Worm (Caenorhabditis elegans) whole organism, early embryonic: ENCODE data around the gene praf-3.
A peak's percentile ranks its signal among the peaks of the same experiment; 100 is the strongest.

Source experiments
- B0310.2 ChIP-seq: sonication (generic microtip); optimal IDR thresholded peaks from 2 replicates; lab custom pipeline; 2016; ENCODE audit warnings: mild to moderate bottlenecking, missing genetic modification characterization, missing compliant biosample characterization
- F13C5.2 ChIP-seq: sonication (generic microtip); optimal IDR thresholded peaks from 2 replicates; lab custom pipeline; 2017; ENCODE audit warnings: mild to moderate bottlenecking, missing genetic modification characterization, inconsistent platforms, missing compliant biosample characterization
- aly-1 ChIP-seq: sonication (generic microtip); optimal IDR thresholded peaks from 2 replicates; lab custom pipeline; 2016; ENCODE audit warnings: missing genetic modification characterization, missing compliant biosample characterization
- ama-1 ChIP-seq: fragments of 150-350 bp; optimal IDR thresholded peaks from 2 replicates; lab custom pipeline; 2014
- ceh-13 ChIP-seq: fragments of 200-800 bp; sonication (Bioruptor generic); optimal IDR thresholded peaks from 2 replicates; lab custom pipeline; 2018; ENCODE audit warnings: mild to moderate bottlenecking, missing genetic modification characterization, missing compliant biosample characterization
- ceh-36 ChIP-seq: sonication (generic microtip); optimal IDR thresholded peaks from 2 replicates; lab custom pipeline; 2016; ENCODE audit warnings: missing genetic modification characterization, inconsistent platforms, missing compliant biosample characterization
- ets-7 ChIP-seq: sonication (generic microtip); optimal IDR thresholded peaks from 2 replicates; lab custom pipeline; 2016; ENCODE audit warnings: missing genotype, missing genetic modification characterization, missing compliant biosample characterization
- flt-1 ChIP-seq: fragments of 200-800 bp; sonication (Bioruptor generic); IDR thresholded peaks from 2 replicates; pipeline ENCODE4 v1.3.6; 2022; ENCODE audit warnings: missing genetic modification characterization, missing compliant biosample characterization
- hmbx-1 ChIP-seq: sonication (generic microtip); optimal IDR thresholded peaks from 2 replicates; lab custom pipeline; 2016; ENCODE audit warnings: mild to moderate bottlenecking, missing genetic modification characterization, missing compliant biosample characterization
- hmg-4 ChIP-seq: fragments of 200-800 bp; sonication (Bioruptor generic); optimal IDR thresholded peaks from 2 replicates; lab custom pipeline; 2018; ENCODE audit warnings: mild to moderate bottlenecking, missing genetic modification characterization, missing compliant biosample characterization
- hnd-1 ChIP-seq: sonication (generic microtip); optimal IDR thresholded peaks from 2 replicates; lab custom pipeline; 2016; ENCODE audit warnings: missing genetic modification characterization, missing compliant biosample characterization
- pes-1 ChIP-seq: fragments of 200-800 bp; sonication (Bioruptor generic); IDR thresholded peaks from 2 replicates; pipeline ENCODE4 v1.3.6; 2022; ENCODE audit warnings: missing genetic modification reagents, missing genetic modification characterization, missing compliant biosample characterization
- scrt-1 ChIP-seq: fragments of 200-800 bp; sonication (Bioruptor generic); IDR thresholded peaks from 2 replicates; pipeline ENCODE4 v1.3.6; 2022; ENCODE audit warnings: missing genetic modification characterization, missing compliant biosample characterization
- sea-1 ChIP-seq: fragments of 200-800 bp; sonication (Bioruptor generic); conservative IDR thresholded peaks from 2 replicates; pipeline ENCODE4 v1.3.6; 2022; ENCODE audit warnings: missing genetic modification characterization, missing compliant biosample characterization
- tbx-11 ChIP-seq: fragments of 200-800 bp; sonication (Bioruptor generic); IDR thresholded peaks from 2 replicates; pipeline ENCODE4 v1.3.6; 2022; ENCODE audit warnings: missing genetic modification characterization, missing compliant biosample characterization
- tbx-37 ChIP-seq: fragments of 200-800 bp; sonication (Bioruptor generic); conservative IDR thresholded peaks from 2 replicates; pipeline ENCODE4 v1.3.6; 2022; ENCODE audit warnings: missing genetic modification reagents, missing genetic modification characterization, missing compliant biosample characterization
- tra-4 ChIP-seq: sonication (generic microtip); optimal IDR thresholded peaks from 2 replicates; lab custom pipeline; 2017; ENCODE audit warnings: missing genetic modification characterization, missing compliant biosample characterization

The praf-3 gene

ce11 chrIV:8375381-8375780, 4.4 kb upstream of the praf-3 start:
- TF ChIP-seq tra-4 (tag; lab: Kevin White, UChicago) (peak; percentile 84), sea-1 (peak; percentile 92), tbx-11 (GFP tag; lab: Robert Waterston, UW) (peak; percentile 88), flt-1 (GFP tag; lab: Robert Waterston, UW) (peak; percentile 94), ceh-13 (GFP tag; lab: Kevin White, UChicago) (peak; percentile 82), ama-1 (lab: Kevin White, UChicago) (no peak), B0310.2 (tag; lab: Kevin White, UChicago) (peak; percentile 85), hnd-1 (tag; lab: Kevin White, UChicago) (peak; percentile 82), hmbx-1 (tag; lab: Kevin White, UChicago) (peak; percentile 88), tbx-37 (peak; percentile 94), scrt-1 (GFP tag; lab: Robert Waterston, UW) (peak; percentile 93), ets-7 (peak; percentile 75), pes-1 (GFP tag; lab: Robert Waterston, UW) (peak; percentile 94), hmg-4 (peak; percentile 96), F13C5.2 (tag; lab: Kevin White, UChicago) (peak; percentile 92), aly-1 (peak; percentile 91), ceh-36 (tag; lab: Kevin White, UChicago) (peak; percentile 91)

- TF ChIP-seq hmg-4 (no peak), ets-7 (no peak)
Measured at ce11 chrIV:8376923-8377322, 2.9 kb upstream of the praf-3 start.

ce11 chrIV:8377501-8377900, 2.3 kb upstream of the praf-3 start, which contains the start of gene D2096.7:
TSS of gene D2096.7 (minus strand) at chrIV:8377630.
- TF ChIP-seq aly-1: no peak
- TF ChIP-seq tbx-37: no peak
- TF ChIP-seq ama-1 (lab: Kevin White, UChicago): no peak
- no peak for TF ChIP-seq B0310.2 (tag; lab: Kevin White, UChicago)
- no peak for TF ChIP-seq tbx-11 (GFP tag; lab: Robert Waterston, UW)
- no peak for TF ChIP-seq hmbx-1 (tag; lab: Kevin White, UChicago)
- TF ChIP-seq hnd-1 (tag; lab: Kevin White, UChicago): no peak
- no peak for TF ChIP-seq ceh-13 (GFP tag; lab: Kevin White, UChicago)
- TF ChIP-seq hmg-4: no peak
- TF ChIP-seq sea-1: no peak
- TF ChIP-seq tra-4 (tag; lab: Kevin White, UChicago): no peak
- no peak for TF ChIP-seq flt-1 (GFP tag; lab: Robert Waterston, UW)
- no peak for TF ChIP-seq ceh-36 (tag; lab: Kevin White, UChicago)
- no peak for TF ChIP-seq scrt-1 (GFP tag; lab: Robert Waterston, UW)
- TF ChIP-seq F13C5.2 (tag; lab: Kevin White, UChicago): no peak
- no peak for TF ChIP-seq pes-1 (GFP tag; lab: Robert Waterston, UW)

- TF ChIP-seq F13C5.2 (tag; lab: Kevin White, UChicago): no peak
- no peak for TF ChIP-seq ceh-13 (GFP tag; lab: Kevin White, UChicago)
- TF ChIP-seq flt-1 (GFP tag; lab: Robert Waterston, UW): no peak
- TF ChIP-seq hmbx-1 (tag; lab: Kevin White, UChicago): no peak
Measured at ce11 chrIV:8378280-8378679, 1.5 kb upstream of the praf-3 start.

ce11 chrIV:8379278-8379677, 505 bp upstream of the praf-3 start, which contains the start of gene nap-1:
TSS of gene nap-1 (minus strand) at chrIV:8379319.
- TF ChIP-seq ets-7: no peak
- TF ChIP-seq B0310.2 (tag; lab: Kevin White, UChicago): no peak
- no peak for TF ChIP-seq tbx-37
- TF ChIP-seq tra-4 (tag; lab: Kevin White, UChicago): no peak
- no peak for TF ChIP-seq flt-1 (GFP tag; lab: Robert Waterston, UW)
- TF ChIP-seq ceh-13 (GFP tag; lab: Kevin White, UChicago): no peak
- TF ChIP-seq sea-1: no peak
- no peak for TF ChIP-seq hnd-1 (tag; lab: Kevin White, UChicago)
- no peak for TF ChIP-seq scrt-1 (GFP tag; lab: Robert Waterston, UW)

ce11 chrIV:8380266-8380850, 575 bp downstream of the praf-3 start:
- TF ChIP-seq hmg-4 (no peak), tbx-37 (no peak), F13C5.2 (tag; lab: Kevin White, UChicago) (no peak), B0310.2 (tag; lab: Kevin White, UChicago) (no peak)

ce11 chrIV:8382695-8383094, 2.9 kb downstream of the praf-3 start, which contains the start of gene D2096.9:
TSS of gene D2096.9 (minus strand) at chrIV:8382795.
- TF ChIP-seq scrt-1 (GFP tag; lab: Robert Waterston, UW) (no peak), tbx-11 (GFP tag; lab: Robert Waterston, UW) (no peak), ets-7 (no peak), flt-1 (GFP tag; lab: Robert Waterston, UW) (no peak), aly-1 (no peak), B0310.2 (tag; lab: Kevin White, UChicago) (no peak), F13C5.2 (tag; lab: Kevin White, UChicago) (no peak), tbx-37 (no peak), hmbx-1 (tag; lab: Kevin White, UChicago) (no peak)

ce11 chrIV:8384737-8385136, 5.0 kb downstream of the praf-3 start:
- no peak for TF ChIP-seq flt-1 (GFP tag; lab: Robert Waterston, UW)
- no peak for TF ChIP-seq ama-1 (lab: Kevin White, UChicago)
- no peak for TF ChIP-seq tbx-37
- TF ChIP-seq tbx-11 (GFP tag; lab: Robert Waterston, UW): no peak
